Fruit fly (Drosophila melanogaster) whole organism, embryonic: ENCODE data around the gene Hsp110.

ENCODE experiments used
- Adf1 ChIP-seq: fragments of 200-800 bp; sonication (Bioruptor generic); IDR thresholded peaks from 2 replicates; pipeline ENCODE4 v1.3.6; 2022; ENCODE audit warnings: missing biosample characterization, missing genetic modification characterization
- Atf6 ChIP-seq: fragments of 200-800 bp; sonication (Bioruptor generic); IDR thresholded peaks from 2 replicates; pipeline ENCODE4 v1.3.6; 2022; ENCODE audit warnings: missing biosample characterization, missing genetic modification characterization
- B-H1 ChIP-seq: fragments of 200-800 bp; sonication (Bioruptor generic); IDR thresholded peaks from 3 replicates; pipeline ENCODE4 v1.3.6; 2022; ENCODE audit warnings: missing biosample characterization, missing genetic modification characterization
- BtbVII ChIP-seq: fragments of 200-800 bp; sonication (Bioruptor generic); optimal IDR thresholded peaks from 3 replicates; lab custom pipeline; 2017; ENCODE audit warnings: missing biosample characterization, mild to moderate bottlenecking, missing genetic modification characterization
- CG1024 ChIP-seq: fragments of 200-800 bp; sonication (Bioruptor generic); IDR thresholded peaks from 2 replicates; pipeline ENCODE4 v1.3.6; 2022; ENCODE audit warnings: missing biosample characterization, missing genetic modification characterization
- CG10959 ChIP-seq: fragments of 200-800 bp; sonication (Bioruptor generic); IDR thresholded peaks from 2 replicates; pipeline ENCODE4 v1.3.6; 2022; ENCODE audit warnings: missing biosample characterization, missing genetic modification characterization
- CG11247 ChIP-seq: fragments of 200-800 bp; sonication (Bioruptor generic); IDR thresholded peaks from 2 replicates; pipeline ENCODE4 v1.3.6; 2022; ENCODE audit warnings: missing biosample characterization, missing genetic modification characterization
- CG12744 ChIP-seq: fragments of 200-800 bp; sonication (Bioruptor generic); optimal IDR thresholded peaks from 2 replicates; lab custom pipeline; 2016; ENCODE audit warnings: missing biosample characterization, missing genetic modification characterization
- CG14014 ChIP-seq: fragments of 200-800 bp; sonication (Bioruptor generic); IDR thresholded peaks from 2 replicates; pipeline ENCODE4 v1.3.6; 2022; ENCODE audit warnings: missing biosample characterization, missing genetic modification characterization
- CG15479 ChIP-seq: fragments of 200-800 bp; sonication (Bioruptor generic); optimal IDR thresholded peaks from 3 replicates; lab custom pipeline; 2019; ENCODE audit warnings: missing biosample characterization, mild to moderate bottlenecking, missing genetic modification characterization, moderate library complexity
- CG1602 ChIP-seq: fragments of 200-800 bp; sonication (Bioruptor generic); optimal IDR thresholded peaks from 3 replicates; lab custom pipeline; 2016; ENCODE audit warnings: missing biosample characterization, missing genetic modification characterization
- CG2120 ChIP-seq: fragments of 200-800 bp; sonication (Bioruptor generic); optimal IDR thresholded peaks from 3 replicates; lab custom pipeline; 2016; ENCODE audit warnings: missing biosample characterization, missing genetic modification characterization
- CG2678 ChIP-seq: fragments of 200-800 bp; sonication (Bioruptor generic); optimal IDR thresholded peaks from 3 replicates; lab custom pipeline; 2019; ENCODE audit warnings: missing biosample characterization, mild to moderate bottlenecking, missing genetic modification characterization, moderate library complexity
- CG32772 ChIP-seq: fragments of 200-800 bp; sonication (Bioruptor generic); IDR thresholded peaks from 2 replicates; pipeline ENCODE4 v1.3.6; 2022; ENCODE audit warnings: missing biosample characterization, missing genetic modification characterization
- CG3281 ChIP-seq: fragments of 200-800 bp; sonication (Bioruptor generic); optimal IDR thresholded peaks from 3 replicates; lab custom pipeline; 2017; ENCODE audit warnings: missing biosample characterization, mild to moderate bottlenecking, missing genetic modification characterization
- CG42726 ChIP-seq: fragments of 200-800 bp; sonication (Bioruptor generic); IDR thresholded peaks from 2 replicates; pipeline ENCODE4 v1.3.6; 2022; ENCODE audit warnings: missing biosample characterization, missing genetic modification characterization; ENCODE audit not compliant: partially characterized antibody
- CG6175 ChIP-seq: fragments of 200-800 bp; sonication (Bioruptor generic); IDR thresholded peaks from 3 replicates; pipeline ENCODE4 v1.3.6; 2022; ENCODE audit warnings: missing biosample characterization, missing genetic modification characterization
- CG7372 ChIP-seq: fragments of 200-800 bp; sonication (Bioruptor generic); IDR thresholded peaks from 2 replicates; pipeline ENCODE4 v1.3.6; 2022; ENCODE audit warnings: missing biosample characterization, missing genetic modification characterization
- CG9932 ChIP-seq: fragments of 200-800 bp; sonication (Bioruptor generic); IDR thresholded peaks from 2 replicates; pipeline ENCODE4 v1.3.6; 2022; ENCODE audit warnings: missing biosample characterization, missing genetic modification characterization
- D19B ChIP-seq: fragments of 200-800 bp; sonication (Bioruptor generic); optimal IDR thresholded peaks from 2 replicates; lab custom pipeline; 2017; ENCODE audit warnings: missing biosample characterization, mild to moderate bottlenecking, missing genetic modification characterization
- Dbx ChIP-seq: fragments of 200-800 bp; sonication (Bioruptor generic); IDR thresholded peaks from 3 replicates; pipeline ENCODE4 v1.3.6; 2022; ENCODE audit warnings: missing biosample characterization, missing genetic modification characterization
- Deaf1 ChIP-seq: fragments of 200-800 bp; optimal IDR thresholded peaks from 3 replicates; lab custom pipeline; 2019; ENCODE audit warnings: missing biosample characterization, mild to moderate bottlenecking, missing genetic modification characterization, moderate library complexity
- Gsc ChIP-seq: fragments of 200-800 bp; sonication (Bioruptor generic); IDR thresholded peaks from 2 replicates; pipeline ENCODE4 v1.3.6; 2022; ENCODE audit warnings: missing biosample characterization, missing genetic modification characterization
- Hmr ChIP-seq: fragments of 200-800 bp; sonication (Bioruptor generic); optimal IDR thresholded peaks from 3 replicates; lab custom pipeline; 2017; ENCODE audit warnings: mild to moderate bottlenecking, missing biosample characterization, missing genetic modification reagents, missing genetic modification characterization
- Med ChIP-seq: fragments of 200-800 bp; sonication (Bioruptor generic); peaks from one replicate; lab custom pipeline; 2016; ENCODE audit warnings: missing biosample characterization, missing genetic modification characterization, mild to moderate bottlenecking, inconsistent platforms, moderate library complexity
- NFAT ChIP-seq: fragments of 200-800 bp; sonication (Bioruptor generic); IDR thresholded peaks from 2 replicates; pipeline ENCODE4 v1.3.6; 2022; ENCODE audit warnings: missing biosample characterization, missing genetic modification characterization
- Opbp ChIP-seq: fragments of 200-800 bp; sonication (Bioruptor generic); IDR thresholded peaks from 3 replicates; pipeline ENCODE4 v1.3.6; 2022; ENCODE audit warnings: missing biosample characterization, missing genetic modification characterization; ENCODE audit not compliant: partially characterized antibody
- Rfx ChIP-seq: fragments of 200-800 bp; sonication (Bioruptor generic); IDR thresholded peaks from 2 replicates; pipeline ENCODE4 v1.3.6; 2022; ENCODE audit warnings: missing biosample characterization, missing genetic modification characterization
- Xrp1 ChIP-seq: fragments of 200-800 bp; sonication (Bioruptor generic); IDR thresholded peaks from 2 replicates; pipeline ENCODE4 v1.3.6; 2022; ENCODE audit warnings: missing biosample characterization, missing genetic modification characterization
- ftz-f1 ChIP-seq: fragments of 200-800 bp; sonication (Bioruptor generic); optimal IDR thresholded peaks from 2 replicates; lab custom pipeline; 2016; ENCODE audit warnings: missing biosample characterization, missing genetic modification characterization
- gfzf ChIP-seq: fragments of 200-800 bp; sonication (Bioruptor generic); optimal IDR thresholded peaks from 2 replicates; lab custom pipeline; 2016; ENCODE audit warnings: missing biosample characterization, mild to moderate bottlenecking, missing genetic modification characterization, moderate library complexity
- hb ChIP-seq: fragments of 200-800 bp; sonication (Bioruptor generic); IDR thresholded peaks from 3 replicates; pipeline ENCODE4 v1.3.6; 2022; ENCODE audit warnings: missing biosample characterization, missing genetic modification characterization; ENCODE audit not compliant: partially characterized antibody
- ken ChIP-seq: fragments of 200-800 bp; sonication (Bioruptor generic); IDR thresholded peaks from 3 replicates; pipeline ENCODE4 v1.3.6; 2022; ENCODE audit warnings: missing biosample characterization, missing genetic modification characterization
- lab ChIP-seq: fragments of 200-800 bp; sonication (Bioruptor generic); optimal IDR thresholded peaks from 3 replicates; lab custom pipeline; 2017; ENCODE audit warnings: missing biosample characterization, missing genetic modification characterization, mild to moderate bottlenecking, moderate library complexity, missing genetic modification reagents
- lola ChIP-seq, 3 experiments: fragments of >200 bp in 2 of 3; fragments of 200-800 bp in 1 of 3; sonication (Bioruptor generic) in 1 of 3; optimal IDR thresholded peaks; 2 replicates each; lab custom pipeline; 2017 to 2019; ENCODE audit warnings: missing biosample characterization in 3 of 3, missing genetic modification characterization in 3 of 3, mild to moderate bottlenecking in 1 of 3, moderate library complexity in 1 of 3
- otp ChIP-seq: fragments of 200-800 bp; sonication (Bioruptor generic); IDR thresholded peaks from 3 replicates; pipeline ENCODE4, ENCODE4 v1.3.6; 2022; ENCODE audit warnings: missing biosample characterization, missing genetic modification characterization
- prd ChIP-seq, 3 experiments: fragments of >200 bp in 2 of 3; fragments of 200-800 bp in 1 of 3; sonication (Bioruptor generic) in 1 of 3; optimal IDR thresholded peaks in 2 of 3; IDR thresholded peaks in 1 of 3; 2 replicates in 2 of 3; 3 replicates in 1 of 3; pipeline versions ENCODE4 v1.3.6 to Lab custom; 2017 to 2022; ENCODE audit warnings: missing biosample characterization in 1 of 3, missing genetic modification characterization in 1 of 3
- rib ChIP-seq: fragments of 200-800 bp; sonication (Bioruptor generic); IDR thresholded peaks from 2 replicates; pipeline ENCODE4 v1.3.6; 2022; ENCODE audit warnings: missing biosample characterization, missing genetic modification characterization
- sd ChIP-seq: fragments of 200-800 bp; sonication (Bioruptor generic); optimal IDR thresholded peaks from 3 replicates; lab custom pipeline; 2018; ENCODE audit warnings: missing biosample characterization, mild to moderate bottlenecking, missing genetic modification characterization, moderate library complexity
- sens ChIP-seq: fragments of 200-800 bp; sonication (Bioruptor generic); peaks from one replicate; lab custom pipeline; 2016; ENCODE audit warnings: missing biosample characterization, missing genetic modification characterization
- sens-2 ChIP-seq: fragments of 200-800 bp; sonication (Bioruptor generic); IDR thresholded peaks from 2 replicates; pipeline ENCODE4 v1.3.6; 2022; ENCODE audit warnings: missing biosample characterization, missing genetic modification characterization
- sob ChIP-seq: fragments of 200-800 bp; sonication (Bioruptor generic); IDR thresholded peaks from 2 replicates; pipeline ENCODE4 v1.3.6; 2022; ENCODE audit warnings: missing biosample characterization, missing genetic modification characterization
- stc ChIP-seq: fragments of 200-800 bp; sonication (Bioruptor generic); IDR thresholded peaks from 2 replicates; pipeline ENCODE4 v1.3.6; 2022; ENCODE audit warnings: missing biosample characterization, missing genetic modification characterization
- tll ChIP-seq, 2 experiments: fragments of 200-800 bp in 1 of 2; fragments of >200 bp in 1 of 2; sonication (Bioruptor generic) in 1 of 2; optimal IDR thresholded peaks; 2 replicates each; lab custom pipeline; 2017 to 2019; ENCODE audit warnings: missing biosample characterization in 2 of 2, missing genetic modification characterization in 2 of 2, mild to moderate bottlenecking in 1 of 2, moderate library complexity in 1 of 2
- yki ChIP-seq: fragments of >200 bp; optimal IDR thresholded peaks from 3 replicates; lab custom pipeline; 2018

The Hsp110 gene

DNA sequence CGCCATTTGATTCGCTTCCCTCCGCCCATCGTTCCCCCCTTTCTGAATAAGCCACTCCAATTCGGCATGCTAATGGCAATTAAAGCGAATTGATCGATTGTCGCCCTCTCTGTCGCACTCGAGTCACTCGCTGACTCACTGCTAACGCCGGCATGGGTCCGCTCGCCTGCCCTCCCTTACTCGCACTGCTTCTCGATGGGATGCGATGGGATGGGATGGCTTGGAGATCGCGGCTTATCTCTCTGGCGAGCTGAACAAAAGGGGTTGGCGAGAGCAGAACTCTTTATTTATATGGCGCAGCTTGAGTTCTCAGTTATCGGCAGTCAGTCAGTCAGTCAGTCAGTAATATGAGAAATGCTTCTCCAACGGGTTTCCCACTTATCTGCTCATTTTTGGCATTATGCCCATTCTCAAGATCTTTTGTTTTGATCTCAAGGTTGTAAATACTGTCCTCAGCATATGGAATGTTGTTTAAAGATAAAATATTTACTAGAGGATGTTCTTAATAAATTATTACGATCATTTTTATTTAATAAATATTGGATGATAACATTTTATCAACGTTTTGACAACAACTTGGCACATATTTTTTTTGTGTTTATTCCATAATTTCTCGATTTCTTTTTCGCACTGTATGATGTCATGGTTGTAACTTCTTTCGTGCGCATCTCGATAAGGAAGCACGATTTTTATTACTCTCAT, 19.1 kb downstream of the Hsp110 start (continued):
- TF ChIP-seq Deaf1 (tag; lab: Kevin White, UChicago): no peak

DNA sequence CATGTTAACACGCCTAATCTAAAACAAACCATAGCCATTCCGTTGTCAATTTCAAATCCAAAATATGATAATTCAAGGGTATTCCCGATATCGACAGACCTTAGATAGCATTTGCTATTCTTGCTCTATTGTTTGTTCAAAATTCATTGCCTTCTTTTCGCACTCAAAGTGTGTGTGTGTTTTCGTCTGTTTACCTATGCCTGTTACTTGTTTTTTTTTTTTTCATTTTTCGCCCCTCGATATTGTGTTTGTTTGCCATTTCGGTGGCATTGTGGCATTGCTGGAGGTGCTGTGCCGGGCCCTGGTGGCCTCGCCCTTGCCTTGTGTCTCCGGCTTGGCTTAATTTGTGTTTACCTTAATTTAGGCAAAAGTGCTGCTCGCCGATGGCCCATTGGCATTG, 20.0 kb downstream of the Hsp110 start:
- TF ChIP-seq prd (optimal IDR thresholded peaks at IDR 0.05; lab: Kevin White, UChicago) (no peak), prd (GFP tag; IDR thresholded peaks at IDR 0.05; lab: Robert Waterston, UW) (0 out of 3 replicates have a peak, but pooled peaks have one; percentile 7), D19B (GFP tag; lab: Kevin White, UChicago) (peak; percentile 45), CG3281 (GFP tag; lab: Kevin White, UChicago) (no peak), CG32772 (peak; percentile 7; the same call in 1 of the 2 replicates), CG7372 (GFP tag; lab: Robert Waterston, UW) (no peak), CG42726 (GFP tag; lab: Robert Waterston, UW) (no peak), rib (GFP tag; lab: Robert Waterston, UW) (peak; percentile 71; the same call in 1 of the 2 replicates), sens (peak; percentile 63), sens-2 (GFP tag; lab: Robert Waterston, UW) (no peak), CG15479 (peak; percentile 70), CG11247 (GFP tag; lab: Robert Waterston, UW) (no peak), tll (GFP tag; optimal IDR thresholded peaks at IDR 0.05; lab: Kevin White, UChicago) (peak in 1 of 2 experiments; percentile 75), Hmr (peak; percentile 2), CG6175 (GFP tag; lab: Robert Waterston, UW) (peak; percentile 61; the same call in 2 of the 3 replicates), ken (GFP tag; lab: Robert Waterston, UW) (0 out of 3 replicates have a peak, but pooled peaks have one; percentile 38), sob (peak; percentile 22; the same call in 1 of the 2 replicates), stc (GFP tag; lab: Robert Waterston, UW) (no peak), otp (GFP tag; lab: Robert Waterston, UW) (0 out of 3 replicates have a peak, but pooled peaks have one; percentile 13), Dbx (GFP tag; lab: Robert Waterston, UW) (peak; percentile 33; the same call in 1 of the 3 replicates), lab (GFP tag; lab: Kevin White, UChicago) (peak; percentile 39), Adf1 (GFP tag; lab: Robert Waterston, UW) (peak; percentile 10; the same call in 1 of the 2 replicates), CG10959 (no peak), Atf6 (GFP tag; lab: Robert Waterston, UW) (peak; percentile 19; the same call in 1 of the 2 replicates), ftz-f1 (GFP tag; lab: Kevin White, UChicago) (peak; percentile 56), Rfx (GFP tag; lab: Robert Waterston, UW) (0 out of 2 replicates have a peak, but pooled peaks have one; percentile 15), CG9932 (GFP tag; lab: Robert Waterston, UW) (0 out of 2 replicates have a peak, but pooled peaks have one; percentile 25), Opbp (GFP tag; lab: Robert Waterston, UW) (no peak)

DNA sequence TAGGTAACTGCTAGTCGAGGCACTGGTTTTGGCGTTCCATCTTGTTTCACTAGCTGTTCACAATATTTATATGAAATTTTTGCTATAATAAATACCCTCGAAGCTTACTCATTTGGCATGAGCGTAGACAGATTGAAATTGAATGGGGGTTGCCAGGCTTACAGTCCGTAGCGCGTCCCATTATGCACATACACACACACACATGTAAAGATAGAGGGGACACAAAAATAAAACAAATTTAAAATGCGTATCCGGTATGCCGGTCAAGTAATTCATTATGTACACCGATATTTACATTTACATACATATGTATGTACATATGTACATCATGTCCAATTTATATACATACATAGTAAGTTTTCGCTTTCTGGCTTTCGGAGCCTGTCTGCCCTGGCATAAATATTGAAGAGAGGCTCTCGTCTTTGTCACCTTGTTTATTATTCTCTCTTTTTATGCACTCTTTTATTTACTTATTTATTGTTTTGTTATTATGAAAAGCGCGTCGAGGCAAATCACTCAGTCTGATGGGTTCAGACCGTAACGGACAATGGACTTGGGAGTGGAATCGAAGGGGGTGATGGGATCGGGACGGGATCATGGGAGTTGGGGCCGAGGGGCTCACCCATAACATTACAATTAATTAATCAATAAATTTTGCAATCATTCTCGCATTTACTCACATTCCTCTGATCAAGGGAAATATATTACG, 22.6 kb downstream of the Hsp110 start:
- TF ChIP-seq yki (lab: Kevin White, UChicago) (no peak), CG2678 (tag; lab: Kevin White, UChicago) (peak; percentile 6), BtbVII (no peak), sens (peak; percentile 64), ken (GFP tag; lab: Robert Waterston, UW) (no peak), B-H1 (GFP tag; lab: Robert Waterston, UW) (no peak), CG1024 (GFP tag; lab: Robert Waterston, UW) (no peak), Med (GFP tag; lab: Kevin White, UChicago) (peak; percentile 75), gfzf (GFP tag; lab: Kevin White, UChicago) (no peak), Xrp1 (0 out of 2 replicates have a peak, but pooled peaks have one; percentile 8), sd (tag; lab: Kevin White, UChicago) (peak; percentile 11), Gsc (GFP tag; lab: Robert Waterston, UW) (no peak), CG1602 (no peak), hb (GFP tag; lab: Robert Waterston, UW) (no peak), Rfx (GFP tag; lab: Robert Waterston, UW) (0 out of 2 replicates have a peak, but pooled peaks have one; percentile 15), CG14014 (GFP tag; lab: Robert Waterston, UW) (no peak), CG12744 (GFP tag; lab: Kevin White, UChicago) (no peak), NFAT (GFP tag; lab: Robert Waterston, UW) (no peak), lola (GFP tag; optimal IDR thresholded peaks at IDR 0.05; lab: Kevin White, UChicago) (no peak), CG2120 (peak; percentile 16)
